Worm (Caenorhabditis elegans) whole organism, late embryonic: ENCODE results near the gene Y56A3A.22.

Experiments
- C08G9.2 ChIP-seq: sonication (generic microtip); optimal IDR thresholded peaks from 2 replicates; lab custom pipeline; 2016; ENCODE audit warnings: mild to moderate bottlenecking, missing genetic modification characterization, moderate library complexity, missing compliant biosample characterization
- ceh-14 ChIP-seq: sonication (generic microtip); optimal IDR thresholded peaks from 2 replicates; lab custom pipeline; 2016; ENCODE audit warnings: missing genotype, missing genetic modification characterization, missing compliant biosample characterization
- ceh-19 ChIP-seq: fragments of 200-800 bp; sonication (Bioruptor generic); optimal IDR thresholded peaks from 2 replicates; lab custom pipeline; 2018; ENCODE audit warnings: mild to moderate bottlenecking, missing genetic modification characterization, missing compliant biosample characterization
- ceh-2 ChIP-seq: sonication (generic microtip); optimal IDR thresholded peaks from 2 replicates; lab custom pipeline; 2016; ENCODE audit warnings: missing genotype, missing genetic modification characterization, missing compliant biosample characterization
- ceh-24 ChIP-seq: sonication (generic microtip); optimal IDR thresholded peaks from 2 replicates; lab custom pipeline; 2016; ENCODE audit warnings: mild to moderate bottlenecking, missing genetic modification characterization, missing compliant biosample characterization
- ceh-30 ChIP-seq: fragments of 150-350 bp; optimal IDR thresholded peaks from 2 replicates; lab custom pipeline; 2014; ENCODE audit warnings: missing biosample characterization, missing genetic modification characterization
- ceh-34 ChIP-seq: sonication (generic microtip); optimal IDR thresholded peaks from 2 replicates; lab custom pipeline; 2016; ENCODE audit warnings: mild to moderate bottlenecking, missing genetic modification characterization, missing compliant biosample characterization
- ceh-45 ChIP-seq: fragments of 200-800 bp; sonication (Bioruptor generic); IDR thresholded peaks from 2 replicates; pipeline ENCODE4 v1.3.6; 2022; ENCODE audit warnings: missing genetic modification reagents, missing genetic modification characterization, missing compliant biosample characterization
- ceh-48 ChIP-seq: sonication (generic microtip); optimal IDR thresholded peaks from 2 replicates; lab custom pipeline; 2016; ENCODE audit warnings: missing genetic modification characterization, inconsistent platforms, missing compliant biosample characterization
- dmd-4 ChIP-seq: sonication (generic microtip); optimal IDR thresholded peaks from 2 replicates; lab custom pipeline; 2016; ENCODE audit warnings: borderline replicate concordance, missing genetic modification characterization, missing compliant biosample characterization
- elt-2 ChIP-seq: sonication (generic microtip); optimal IDR thresholded peaks from 2 replicates; lab custom pipeline; 2016; ENCODE audit warnings: missing genetic modification reagents, missing genetic modification characterization, missing compliant biosample characterization
- fax-1 ChIP-seq: sonication (generic microtip); optimal IDR thresholded peaks from 2 replicates; lab custom pipeline; 2016; ENCODE audit warnings: missing genotype, missing genetic modification characterization, missing compliant biosample characterization
- hlh-13 ChIP-seq: fragments of 200-800 bp; sonication (Bioruptor generic); optimal IDR thresholded peaks from 2 replicates; lab custom pipeline; 2018; ENCODE audit warnings: mild to moderate bottlenecking, missing genetic modification characterization, missing compliant biosample characterization
- hlh-30 ChIP-seq: sonication (generic microtip); optimal IDR thresholded peaks from 2 replicates; lab custom pipeline; 2017; ENCODE audit warnings: antibody characterized with exemption, missing genetic modification characterization, missing compliant biosample characterization; ENCODE audit not compliant: insufficient read depth
- hlh-6 ChIP-seq: sonication (generic microtip); optimal IDR thresholded peaks from 2 replicates; lab custom pipeline; 2016; ENCODE audit warnings: missing genotype, missing genetic modification characterization, missing compliant biosample characterization
- lim-6 ChIP-seq: sonication (generic microtip); optimal IDR thresholded peaks from 2 replicates; lab custom pipeline; 2016; ENCODE audit warnings: missing genetic modification characterization, missing compliant biosample characterization
- lin-11 ChIP-seq: fragments of 200-800 bp; sonication (Bioruptor generic); optimal IDR thresholded peaks from 2 replicates; lab custom pipeline; 2018; ENCODE audit warnings: mild to moderate bottlenecking, missing genetic modification characterization, missing compliant biosample characterization
- madf-2 ChIP-seq: sonication (generic microtip); optimal IDR thresholded peaks from 2 replicates; lab custom pipeline; 2017; ENCODE audit warnings: missing genetic modification characterization, missing compliant biosample characterization
- mec-3 ChIP-seq: sonication (generic microtip); optimal IDR thresholded peaks from 2 replicates; lab custom pipeline; 2016; ENCODE audit warnings: borderline replicate concordance, missing genetic modification characterization, missing compliant biosample characterization
- nfya-1 ChIP-seq: sonication (generic microtip); optimal IDR thresholded peaks from 2 replicates; lab custom pipeline; 2017; ENCODE audit warnings: missing genetic modification characterization, mild to moderate bottlenecking, missing compliant biosample characterization, antibody characterized with exemption, moderate library complexity
- nhr-11 ChIP-seq: fragments of 150-350 bp; optimal IDR thresholded peaks from 2 replicates; lab custom pipeline; 2014; ENCODE audit warnings: missing biosample characterization, missing genetic modification characterization
- nhr-232 ChIP-seq: sonication (generic microtip); optimal IDR thresholded peaks from 2 replicates; lab custom pipeline; 2016; ENCODE audit warnings: missing genetic modification characterization, missing compliant biosample characterization
- odd-2 ChIP-seq: sonication (generic microtip); optimal IDR thresholded peaks from 2 replicates; lab custom pipeline; 2017; ENCODE audit warnings: antibody characterized with exemption, mild to moderate bottlenecking, missing genetic modification characterization, missing compliant biosample characterization
- pat-9 ChIP-seq: fragments of 200-800 bp; sonication (Bioruptor generic); optimal IDR thresholded peaks from 2 replicates; lab custom pipeline; 2018; ENCODE audit warnings: mild to moderate bottlenecking, missing genetic modification characterization, moderate library complexity, missing compliant biosample characterization
- pha-2 ChIP-seq: sonication (generic microtip); optimal IDR thresholded peaks from 2 replicates; lab custom pipeline; 2017; ENCODE audit warnings: mild to moderate bottlenecking, missing genetic modification characterization, missing compliant biosample characterization
- pros-1 ChIP-seq: fragments of 150-350 bp; optimal IDR thresholded peaks from 2 replicates; lab custom pipeline; 2014; ENCODE audit warnings: missing biosample characterization, missing genetic modification reagents, missing genetic modification characterization
- rnt-1 ChIP-seq: sonication (generic microtip); optimal IDR thresholded peaks from 2 replicates; lab custom pipeline; 2016; ENCODE audit warnings: missing genetic modification characterization, missing compliant biosample characterization
- ttx-3 ChIP-seq: sonication (generic microtip); optimal IDR thresholded peaks from 2 replicates; lab custom pipeline; 2016; ENCODE audit warnings: missing genetic modification reagents, missing genetic modification characterization, missing compliant biosample characterization
- unc-3 ChIP-seq, 2 experiments: fragments of 200-800 bp in 1 of 2; sonication (Bioruptor generic) in 1 of 2; sonication (generic microtip) in 1 of 2; conservative IDR thresholded peaks in 1 of 2; optimal IDR thresholded peaks in 1 of 2; 2 replicates each; pipeline versions ENCODE4 v1.3.6 to Lab custom; 2016 to 2022; ENCODE audit warnings: missing compliant biosample characterization in 2 of 2, missing genetic modification characterization in 2 of 2, missing genetic modification reagents in 1 of 2
- zip-5 ChIP-seq: sonication (generic microtip); optimal IDR thresholded peaks from 2 replicates; lab custom pipeline; 2016; ENCODE audit warnings: missing genetic modification characterization, missing compliant biosample characterization
- ztf-16 ChIP-seq: sonication (generic microtip); optimal IDR thresholded peaks from 2 replicates; lab custom pipeline; 2017; ENCODE audit warnings: missing genetic modification characterization, missing compliant biosample characterization

Gene Y56A3A.22

DNA sequence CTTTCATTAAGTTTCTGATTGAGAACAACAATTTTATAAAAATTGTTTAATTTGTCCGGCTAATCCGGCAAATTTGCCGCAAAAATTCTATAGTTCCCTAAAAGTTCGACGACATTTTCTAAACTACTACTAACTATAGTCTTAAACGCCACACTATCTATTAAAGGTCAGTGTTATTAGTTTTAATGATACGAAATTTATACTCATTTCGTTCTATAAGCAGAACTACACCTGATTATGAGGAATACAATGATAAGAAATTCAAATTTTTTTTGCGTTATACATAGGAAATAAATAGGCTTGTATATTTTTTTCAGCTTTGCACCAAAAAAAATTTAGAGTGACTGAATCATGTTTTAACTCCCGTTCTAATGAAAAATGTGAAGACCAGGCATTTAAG lies 26.9 kb downstream of the Y56A3A.22 start:
- no peak for TF ChIP-seq hlh-6 (tag; lab: Kevin White, UChicago)
- TF ChIP-seq pros-1 (tag; lab: Kevin White, UChicago) = no peak

DNA sequence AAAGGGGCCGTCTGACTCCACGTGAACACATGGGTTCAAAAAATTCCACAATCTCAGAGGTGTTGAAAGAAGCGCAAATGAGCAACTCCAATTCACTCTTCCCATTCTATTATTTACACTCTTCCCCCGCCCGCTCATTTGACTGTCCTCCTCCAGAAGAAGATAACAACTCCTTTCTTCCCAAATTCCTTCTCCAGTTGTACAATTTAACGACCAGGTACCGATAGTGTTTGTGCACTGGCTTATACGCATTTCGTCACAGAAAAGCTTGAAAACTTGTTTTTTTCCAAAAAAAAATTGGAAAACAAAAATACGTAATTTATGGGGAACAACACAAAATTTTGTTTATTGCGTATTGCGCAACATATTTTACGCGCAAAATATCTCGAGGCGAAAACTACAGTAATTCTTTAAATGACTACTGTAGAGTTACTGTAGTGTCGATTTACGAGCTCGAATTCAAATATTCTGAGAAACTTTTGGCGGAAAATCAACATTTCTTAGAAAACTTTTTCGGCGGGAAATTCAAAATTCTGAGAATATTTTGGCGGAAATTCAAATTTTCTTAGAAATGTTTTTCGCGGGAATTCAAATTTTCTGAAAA lies 27.9 kb downstream of the Y56A3A.22 start:
- no peak for TF ChIP-seq ceh-34
- TF ChIP-seq zip-5 (tag; lab: Kevin White, UChicago) = no peak
- TF ChIP-seq odd-2 (tag; lab: Kevin White, UChicago) = no peak
- TF ChIP-seq lim-6 = no peak
- no peak for TF ChIP-seq hlh-30 (tag; lab: Kevin White, UChicago)
- TF ChIP-seq pat-9 (tag; lab: Kevin White, UChicago) = no peak
- no peak for TF ChIP-seq madf-2 (tag; lab: Kevin White, UChicago)
- TF ChIP-seq C08G9.2 = no peak
- TF ChIP-seq, all 69 proteins: peak for 0

DNA sequence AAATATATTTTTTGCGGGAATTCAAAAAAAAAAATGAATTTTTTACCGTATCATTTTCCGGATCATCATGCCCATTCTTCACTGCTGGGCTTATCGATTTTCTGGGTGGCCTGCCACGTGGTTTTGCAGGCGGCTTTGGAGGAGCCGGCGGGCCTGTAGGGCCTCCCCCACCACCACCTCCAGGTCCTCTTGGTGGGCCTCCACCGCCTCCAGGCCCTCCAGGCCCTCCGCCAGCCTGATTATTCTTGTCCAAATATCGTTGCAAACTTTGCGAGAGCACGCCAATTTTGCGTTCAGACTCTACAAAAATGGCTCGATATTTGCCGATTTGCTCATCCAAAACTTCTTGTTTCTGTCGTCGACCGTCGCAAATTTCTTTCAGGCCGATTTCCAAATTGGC lies 29.6 kb downstream of the Y56A3A.22 start:
- no peak for TF ChIP-seq ceh-48 (tag; lab: Kevin White, UChicago)
- TF ChIP-seq lim-6 = no peak
- TF ChIP-seq ceh-2 (tag; lab: Kevin White, UChicago) = no peak
- TF ChIP-seq lin-11 (tag; lab: Kevin White, UChicago) = no peak
- no peak for TF ChIP-seq hlh-13 (GFP tag; lab: Kevin White, UChicago)
- no peak for TF ChIP-seq ceh-30 (tag; lab: Kevin White, UChicago)
- no peak for TF ChIP-seq ceh-19
- no peak for TF ChIP-seq unc-3 (GFP tag; conservative IDR thresholded peaks at IDR 0.05; lab: Robert Waterston, UW)
- no peak for TF ChIP-seq unc-3 (tag; optimal IDR thresholded peaks at IDR 0.05; lab: Kevin White, UChicago)
- no peak for TF ChIP-seq dmd-4 (tag; lab: Kevin White, UChicago)
- no peak for TF ChIP-seq nhr-11 (tag; lab: Kevin White, UChicago)
- no peak for TF ChIP-seq ttx-3 (tag; lab: Kevin White, UChicago)
- no peak for TF ChIP-seq C08G9.2
- no peak for TF ChIP-seq fax-1 (tag; lab: Kevin White, UChicago)
- TF ChIP-seq ceh-14 (tag; lab: Kevin White, UChicago) = no peak
- TF ChIP-seq madf-2 (tag; lab: Kevin White, UChicago) = no peak
- no peak for TF ChIP-seq pha-2 (tag; lab: Kevin White, UChicago)
- no peak for TF ChIP-seq elt-2 (tag; lab: Kevin White, UChicago)
- TF ChIP-seq ceh-34 = no peak
- TF ChIP-seq mec-3 (tag; lab: Kevin White, UChicago) = no peak
- no peak for TF ChIP-seq nhr-232 (tag; lab: Kevin White, UChicago)
- TF ChIP-seq, all 69 proteins: peak for 0

DNA sequence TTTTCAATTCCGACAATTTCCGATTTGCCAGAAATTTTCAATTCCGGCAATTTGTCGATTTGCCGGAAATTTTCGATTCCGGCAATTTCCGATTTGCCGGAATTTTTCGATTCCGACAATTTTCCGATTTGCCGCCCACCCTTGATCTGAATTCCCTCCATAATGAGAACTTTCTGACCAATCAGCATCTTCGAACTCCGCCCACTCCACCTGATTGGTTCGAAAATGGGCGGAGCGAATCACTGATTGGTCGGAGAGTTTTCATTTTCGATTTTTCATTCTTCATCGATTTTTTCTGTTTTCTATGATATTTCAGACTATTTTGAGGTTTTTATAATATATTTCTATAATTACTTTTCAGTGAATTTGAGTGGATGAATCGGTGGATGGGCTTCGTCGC lies 32.7 kb downstream of the Y56A3A.22 start:
- peak; percentile 80 for TF ChIP-seq nfya-1 (tag; lab: Kevin White, UChicago)
- TF ChIP-seq ztf-16 (tag; lab: Kevin White, UChicago) = no peak
- TF ChIP-seq, all 69 proteins: peak for 1

DNA sequence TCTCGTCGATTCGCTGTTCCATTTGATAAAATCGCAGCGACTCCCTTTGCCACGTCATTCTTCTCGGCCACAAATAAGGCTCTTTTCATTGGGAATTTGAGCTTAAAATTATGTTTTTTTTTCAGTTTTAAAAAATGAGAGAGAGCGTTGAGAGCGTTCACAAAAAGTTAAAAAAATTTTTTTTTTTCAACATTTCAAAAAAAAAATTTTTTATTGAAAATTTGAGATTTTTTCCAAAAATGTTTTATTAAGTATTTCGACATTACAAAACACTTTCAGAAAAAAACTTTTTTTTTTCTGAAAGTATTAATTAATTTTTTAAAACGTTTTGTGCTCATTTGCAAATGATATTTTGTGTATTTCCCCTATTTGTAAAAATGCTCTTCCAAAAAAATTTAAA lies 38.6 kb downstream of the Y56A3A.22 start, which contains the start of gene top-3:
Gene top-3 (minus strand): TSS at position 101 of the 400 bp plus-strand sequence.
- no peak for TF ChIP-seq rnt-1 (tag; lab: Kevin White, UChicago)
- TF ChIP-seq, all 69 proteins: peak for 0

DNA sequence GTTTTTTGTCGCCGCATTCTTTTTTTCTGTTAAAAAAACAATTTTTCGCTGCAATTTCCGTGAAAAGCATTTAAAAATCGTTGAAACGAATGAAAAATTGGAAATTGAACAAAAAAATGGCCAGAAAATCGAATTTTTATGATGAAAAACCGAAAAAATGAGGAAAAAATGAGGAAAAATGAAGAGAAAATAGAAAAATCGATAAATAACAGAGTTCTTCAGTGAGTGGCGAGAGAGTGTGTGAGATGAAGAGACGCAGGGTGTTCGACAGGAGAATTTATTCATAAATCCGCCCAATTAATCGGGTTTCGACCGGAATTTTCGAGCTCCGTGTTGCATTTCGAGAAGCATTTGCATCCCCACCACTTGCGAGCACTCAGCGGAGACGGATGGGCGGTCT lies 49.9 kb downstream of the Y56A3A.22 start, which contains the start of gene Y56A3A.28:
Gene Y56A3A.28 (minus strand): TSS at position 33 of the 400 bp plus-strand sequence.
- TF ChIP-seq C08G9.2 = no peak
- TF ChIP-seq ceh-24 (tag; lab: Kevin White, UChicago) = no peak
- peak; percentile 85 for TF ChIP-seq ceh-48 (tag; lab: Kevin White, UChicago)
- no peak for TF ChIP-seq unc-3 (GFP tag; conservative IDR thresholded peaks at IDR 0.05; lab: Robert Waterston, UW)
- no peak for TF ChIP-seq unc-3 (tag; optimal IDR thresholded peaks at IDR 0.05; lab: Kevin White, UChicago)
- TF ChIP-seq ceh-45 (GFP tag; lab: Robert Waterston, UW) = no peak
